Worm (Caenorhabditis elegans): ENCODE data around the gene Y75B12B.10.
"Not testable (repeated sequence)": the region's sequence is repeated elsewhere in the genome, so short reads cannot be mapped to it uniquely, and the experiment has no call there.

- TF ChIP-seq cebp-2 (GFP tag; IDR thresholded peaks at IDR 0.05); nhr-90 (tag; optimal IDR thresholded peaks at IDR 0.05); hmg-20 (GFP tag; IDR thresholded peaks at IDR 0.05); lir-1 (GFP tag; conservative IDR thresholded peaks at IDR 0.05): not testable (repeated sequence)
These were observed 15.3 kb downstream of the Y75B12B.10 start, which contains the start of gene sri-26 for ce11 chrV:15215175-15215574.

Data from whole organism, young adult.